Fruit fly (Drosophila melanogaster): ENCODE results near the gene TotB.
A peak's percentile ranks its signal among the peaks of the same experiment; 100 is the strongest.

DNA sequence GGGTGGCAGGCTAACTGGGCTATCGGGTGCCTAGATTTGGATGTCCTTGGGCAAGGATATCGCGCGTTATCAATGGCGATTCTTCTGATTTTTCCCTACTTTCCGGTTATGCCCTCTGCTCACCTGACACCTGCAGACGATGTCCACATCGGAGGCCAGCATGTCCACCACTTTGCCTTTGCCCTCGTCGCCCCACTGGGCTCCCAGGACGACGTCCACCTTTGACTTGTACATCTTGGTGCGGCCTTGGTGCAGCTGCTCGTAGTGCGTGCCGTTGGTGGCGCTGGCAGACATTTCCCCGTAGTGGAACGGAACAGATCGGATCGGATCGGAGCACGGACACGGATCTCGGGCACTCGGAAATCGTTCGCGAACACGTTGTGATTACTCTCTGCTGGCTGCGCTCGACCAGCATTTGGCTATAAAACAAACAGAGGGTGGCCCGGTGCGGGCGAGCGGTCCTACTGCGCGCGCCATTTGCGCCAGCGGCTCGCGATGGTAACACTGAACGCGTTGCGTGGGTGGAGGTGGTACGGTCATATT is 43.5 kb upstream of the TotB start, which contains the start of gene Adss:
- no peak for TF ChIP-seq sage (GFP tag; optimal IDR thresholded peaks at IDR 0.05)
- peak; percentile 42 for TF ChIP-seq HLH106 (tag; optimal IDR thresholded peaks at IDR 0.05)
